Fruit fly (Drosophila melanogaster): ENCODE data around the gene mew.

The mew gene

DNA sequence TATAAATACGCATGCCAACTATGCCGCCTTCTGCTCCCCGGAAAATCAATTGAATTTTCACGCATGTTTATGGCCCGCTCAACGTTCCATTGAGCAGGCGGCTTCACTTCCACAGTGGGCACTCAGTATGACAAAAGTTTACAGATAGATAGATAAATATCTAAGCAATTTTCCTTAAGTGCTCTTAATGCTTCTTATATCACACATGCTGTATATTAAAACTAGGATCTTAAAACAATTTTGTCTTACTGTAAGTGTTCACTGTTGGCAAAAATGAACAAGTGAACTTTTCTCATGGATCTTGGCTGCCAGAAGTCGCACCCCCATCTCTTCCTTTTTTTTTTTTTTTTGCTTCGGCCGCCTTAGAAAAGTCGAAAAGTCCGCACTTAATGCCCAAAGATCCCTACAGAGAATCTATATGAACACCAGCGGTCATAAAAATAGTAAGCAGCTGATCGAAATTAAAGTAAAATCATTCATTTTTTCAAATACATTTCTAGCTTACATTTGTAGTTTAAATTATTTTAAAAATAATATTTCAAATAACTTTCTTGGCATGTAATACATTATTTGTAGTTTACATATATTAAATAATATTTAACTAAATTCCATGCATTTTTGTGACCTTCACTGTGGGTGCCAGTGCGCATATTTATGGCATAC lies 5.1 kb downstream of the mew start (continued):
- peak; percentile 17 for TF ChIP-seq pum (GFP tag; optimal IDR thresholded peaks at IDR 0.05)
- peak; percentile 5 for TF ChIP-seq CG10274 (GFP tag; optimal IDR thresholded peaks at IDR 0.05)
- peak; percentile 44 for TF ChIP-seq HLH54F (GFP tag; optimal IDR thresholded peaks at IDR 0.05)
- peak; percentile 38; the same call in 1 of the 2 replicates for TF ChIP-seq wdn (GFP tag; IDR thresholded peaks at IDR 0.05)
- no peak; the same call in 2 of the 3 replicates for TF ChIP-seq B-H1 (GFP tag; IDR thresholded peaks at IDR 0.05)
- peak; percentile 42 for TF ChIP-seq CoRest (tag; optimal IDR thresholded peaks at IDR 0.05)
- TF ChIP-seq CG2120 (GFP tag; optimal IDR thresholded peaks at IDR 0.05): peak; percentile 70
- TF ChIP-seq E2f1 (GFP tag; IDR thresholded peaks at IDR 0.05): peak; percentile 56
- TF ChIP-seq NfI (GFP tag; optimal IDR thresholded peaks at IDR 0.05): peak; percentile 17
- no peak for TF ChIP-seq bigmax (GFP tag; optimal IDR thresholded peaks at IDR 0.05)
- TF ChIP-seq CG10366 (GFP tag; IDR thresholded peaks at IDR 0.05): peak; percentile 40
- TF ChIP-seq chif (GFP tag; optimal IDR thresholded peaks at IDR 0.05): peak in 1 of 2 experiments; percentile 45
- peak; percentile 66 for TF ChIP-seq CG12769 (tag; optimal IDR thresholded peaks at IDR 0.05)
- TF ChIP-seq jumu (GFP tag; optimal IDR thresholded peaks at IDR 0.05): peak; percentile 20
- TF ChIP-seq CG1603 (tag; optimal IDR thresholded peaks at IDR 0.05): peak; percentile 58
- no peak for TF ChIP-seq Bgb (GFP tag; IDR thresholded peaks at IDR 0.05; ENCODE audit: partially characterized antibody)
- TF ChIP-seq nom (GFP tag; optimal IDR thresholded peaks at IDR 0.05): no peak
- TF ChIP-seq CG14667 (GFP tag; IDR thresholded peaks at IDR 0.05): peak; percentile 33
- TF ChIP-seq bsh (GFP tag; optimal IDR thresholded peaks at IDR 0.05): peak in 1 of 2 experiments; percentile 31
- peak; percentile 50 for TF ChIP-seq lilli (GFP tag; optimal IDR thresholded peaks at IDR 0.05)
- TF ChIP-seq stwl (tag; optimal IDR thresholded peaks at IDR 0.05): no peak
- TF ChIP-seq CG31224 (GFP tag; IDR thresholded peaks at IDR 0.05): peak; percentile 53
- TF ChIP-seq Hmr (GFP tag; optimal IDR thresholded peaks at IDR 0.05): peak; percentile 27
- peak; percentile 50 for TF ChIP-seq CG6689 (GFP tag; IDR thresholded peaks at IDR 0.05)
- peak; percentile 31 for TF ChIP-seq Meics (GFP tag; optimal IDR thresholded peaks at IDR 0.05)
- 0 out of 2 replicates have a peak, but pooled peaks have one; percentile 17 for TF ChIP-seq sob (GFP tag; IDR thresholded peaks at IDR 0.05)
- TF ChIP-seq CG5245 (GFP tag; optimal IDR thresholded peaks at IDR 0.05): peak; percentile 25
- peak; percentile 44 for TF ChIP-seq HLH3B (GFP tag; IDR thresholded peaks at IDR 0.05)
- peak; percentile 52 for TF ChIP-seq stc (GFP tag; IDR thresholded peaks at IDR 0.05)
- TF ChIP-seq vvl (GFP tag; IDR thresholded peaks at IDR 0.05): peak; percentile 80
- no peak for TF ChIP-seq p53 (GFP tag; optimal IDR thresholded peaks at IDR 0.05)
- peak; percentile 61 for TF ChIP-seq H2.0 (GFP tag; IDR thresholded peaks at IDR 0.05)
- peak; percentile 43 for TF ChIP-seq CG9437 (GFP tag; optimal IDR thresholded peaks at IDR 0.05)
- 0 out of 2 replicates have a peak, but pooled peaks have one; percentile 22 for TF ChIP-seq CG32772 (GFP tag; IDR thresholded peaks at IDR 0.05)
- TF ChIP-seq Bteb2 (GFP tag; optimal IDR thresholded peaks at IDR 0.05): no peak
- TF ChIP-seq CG10267 (tag; optimal IDR thresholded peaks at IDR 0.05): peak; percentile 15
- TF ChIP-seq Ets65A (GFP tag): peak; percentile 93
- peak; percentile 37 for TF ChIP-seq nmo (GFP tag; optimal IDR thresholded peaks at IDR 0.05)
- no peak for TF ChIP-seq Scr (GFP tag; IDR thresholded peaks at IDR 0.05; ENCODE audit: partially characterized antibody)
- TF ChIP-seq CG16863 (GFP tag; optimal IDR thresholded peaks at IDR 0.05): peak; percentile 37
- TF ChIP-seq sim (GFP tag; IDR thresholded peaks at IDR 0.05): no peak
- TF ChIP-seq CG7839 (tag; optimal IDR thresholded peaks at IDR 0.05): peak; percentile 51
- TF ChIP-seq sens (GFP tag): peak; percentile 91
- peak in 1 of 2 experiments; percentile 21 for TF ChIP-seq eve (GFP tag; optimal IDR thresholded peaks at IDR 0.05)
- peak; percentile 8 for TF ChIP-seq CG13775 (GFP tag; optimal IDR thresholded peaks at IDR 0.05)
- TF ChIP-seq Blimp-1 (GFP tag; optimal IDR thresholded peaks at IDR 0.05): peak; percentile 34
- TF ChIP-seq CG8290 (GFP tag; optimal IDR thresholded peaks at IDR 0.05): no peak
- peak in 1 of 2 experiments; percentile 56 for TF ChIP-seq CG8290 (tag; optimal IDR thresholded peaks at IDR 0.05)
